Worm (Caenorhabditis elegans): Measurements from ENCODE around the gene tmem-17.

ce11 chrIII:7095156-7095555 lies 25.1 kb downstream of the tmem-17 start, which contains the start of gene nhr-9:
- TF ChIP-seq him-1 (tag; optimal IDR thresholded peaks at IDR 0.05): no peak
- no peak for TF ChIP-seq W03F9.2 (tag; optimal IDR thresholded peaks at IDR 0.05)

All from whole organism, L4/young adult.